Worm (Caenorhabditis elegans) whole organism, L1 larva: Measurements from ENCODE around the gene srx-39.

Experiments used
- isw-1 ChIP-seq: fragments of 200-800 bp; sonication (Bioruptor generic); IDR thresholded peaks from 2 replicates; pipeline ENCODE4 v1.3.6; 2022; ENCODE audit warnings: missing genetic modification characterization, missing compliant biosample characterization
- swsn-7 ChIP-seq: sonication (generic microtip); optimal IDR thresholded peaks from 2 replicates; lab custom pipeline; 2016; ENCODE audit warnings: missing genetic modification characterization, missing compliant biosample characterization

DNA sequence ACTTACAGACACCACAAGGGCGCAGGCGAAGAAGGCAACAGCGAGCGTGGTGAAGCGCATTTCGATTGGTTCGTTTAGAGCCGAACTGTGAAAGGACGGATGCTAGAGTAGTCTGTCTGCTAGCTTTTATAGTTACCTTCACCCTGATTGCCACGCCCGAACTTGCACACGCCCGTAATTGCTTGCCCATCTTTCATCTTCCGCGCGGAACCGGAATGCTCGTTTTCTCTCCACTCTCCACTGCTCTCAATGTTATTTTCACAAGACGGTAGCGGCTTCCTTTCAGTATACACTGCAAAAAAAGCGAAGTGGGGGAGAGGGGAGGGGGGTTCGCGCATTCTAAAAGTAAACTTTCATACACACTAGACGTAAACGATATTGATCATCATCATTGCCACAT is 36.9 kb upstream of the srx-39 start, which contains the start of gene abu-8:
- no peak for TF ChIP-seq isw-1 (GFP tag; lab: Robert Waterston, UW)
- TF ChIP-seq swsn-7: no peak
